Fruit fly (Drosophila melanogaster) whole organism, embryonic: Measurements from ENCODE around the gene Sgs1.

Experiments used
- Atf3 ChIP-seq: fragments of 200-800 bp; sonication (Bioruptor generic); optimal IDR thresholded peaks from 3 replicates; lab custom pipeline; 2016; ENCODE audit warnings: missing biosample characterization, missing genetic modification characterization
- Awh ChIP-seq: fragments of 200-800 bp; sonication (Bioruptor generic); IDR thresholded peaks from 2 replicates; pipeline ENCODE4, ENCODE4 v1.3.6; 2022; ENCODE audit warnings: missing biosample characterization, missing genetic modification characterization
- B-H1 ChIP-seq: fragments of 200-800 bp; sonication (Bioruptor generic); IDR thresholded peaks from 3 replicates; pipeline ENCODE4 v1.3.6; 2022; ENCODE audit warnings: missing biosample characterization, missing genetic modification characterization
- B-H2 ChIP-seq: fragments of 200-800 bp; sonication (Bioruptor generic); optimal IDR thresholded peaks from 2 replicates; lab custom pipeline; 2018; ENCODE audit warnings: missing biosample characterization, mild to moderate bottlenecking, missing genetic modification characterization
- CG10654 ChIP-seq: fragments of 200-800 bp; sonication (Bioruptor generic); optimal IDR thresholded peaks from 2 replicates; lab custom pipeline; 2016; ENCODE audit warnings: missing biosample characterization, missing genetic modification characterization
- CG10979 ChIP-seq: fragments of 200-800 bp; sonication (Bioruptor generic); optimal IDR thresholded peaks from 2 replicates; lab custom pipeline; 2018; ENCODE audit warnings: missing biosample characterization, mild to moderate bottlenecking, missing genetic modification characterization, moderate library complexity
- CG12659 ChIP-seq: fragments of 200-800 bp; sonication (Bioruptor generic); optimal IDR thresholded peaks from 3 replicates; lab custom pipeline; 2017; ENCODE audit warnings: mild to moderate bottlenecking, missing biosample characterization, missing genetic modification reagents, missing genetic modification characterization
- CG14965 ChIP-seq: fragments of 200-800 bp; sonication (Bioruptor generic); optimal IDR thresholded peaks from 2 replicates; lab custom pipeline; 2016; ENCODE audit warnings: missing biosample characterization, missing genetic modification characterization, borderline replicate concordance
- CG18476 ChIP-seq: fragments of 200-800 bp; sonication (Bioruptor generic); optimal IDR thresholded peaks from 2 replicates; lab custom pipeline; 2016; ENCODE audit warnings: missing biosample characterization, mild to moderate bottlenecking, missing genetic modification characterization
- CG2889 ChIP-seq: fragments of 200-800 bp; sonication (Bioruptor generic); IDR thresholded peaks from 3 replicates; pipeline ENCODE4 v1.3.6; 2022; ENCODE audit warnings: missing biosample characterization, missing genetic modification characterization
- CG32767 ChIP-seq: fragments of 200-800 bp; sonication (Bioruptor generic); IDR thresholded peaks from 2 replicates; pipeline ENCODE4 v1.3.6; 2022; ENCODE audit warnings: missing biosample characterization, missing genetic modification characterization
- CG6813 ChIP-seq: fragments of 200-800 bp; sonication (Bioruptor generic); optimal IDR thresholded peaks from 2 replicates; lab custom pipeline; 2017; ENCODE audit warnings: missing biosample characterization, missing genetic modification characterization, mild to moderate bottlenecking, moderate library complexity, missing genetic modification reagents
- CG9437 ChIP-seq: fragments of 200-800 bp; sonication (Bioruptor generic); optimal IDR thresholded peaks from 2 replicates; lab custom pipeline; 2018; ENCODE audit warnings: missing biosample characterization, mild to moderate bottlenecking, missing genetic modification characterization
- CG9727 ChIP-seq: fragments of 200-800 bp; sonication (Bioruptor generic); optimal IDR thresholded peaks from 3 replicates; lab custom pipeline; 2017; ENCODE audit warnings: missing biosample characterization, mild to moderate bottlenecking, missing genetic modification characterization
- CG9932 ChIP-seq: fragments of 200-800 bp; sonication (Bioruptor generic); IDR thresholded peaks from 2 replicates; pipeline ENCODE4 v1.3.6; 2022; ENCODE audit warnings: missing biosample characterization, missing genetic modification characterization
- Dad ChIP-seq: fragments of 200-800 bp; sonication (Bioruptor generic); optimal IDR thresholded peaks from 3 replicates; lab custom pipeline; 2016; ENCODE audit warnings: missing biosample characterization, missing genetic modification characterization
- Dek ChIP-seq: fragments of 200-800 bp; sonication (Bioruptor generic); optimal IDR thresholded peaks from 3 replicates; lab custom pipeline; 2019; ENCODE audit warnings: missing biosample characterization, mild to moderate bottlenecking, missing genetic modification characterization, moderate library complexity
- Dll ChIP-seq: fragments of 200-800 bp; sonication (Bioruptor generic); IDR thresholded peaks from 4 replicates; pipeline ENCODE4 v1.3.6; 2022; ENCODE audit warnings: missing biosample characterization, missing genetic modification characterization; ENCODE audit not compliant: partially characterized antibody
- Dref ChIP-seq: fragments of 200-800 bp; sonication (Bioruptor generic); IDR thresholded peaks from 2 replicates; pipeline ENCODE4 v1.3.6; 2022; ENCODE audit warnings: missing biosample characterization, missing genetic modification characterization
- Gsc ChIP-seq: fragments of 200-800 bp; sonication (Bioruptor generic); IDR thresholded peaks from 2 replicates; pipeline ENCODE4 v1.3.6; 2022; ENCODE audit warnings: missing biosample characterization, missing genetic modification characterization
- HLH4C ChIP-seq: fragments of 200-800 bp; sonication (Bioruptor generic); IDR thresholded peaks from 3 replicates; pipeline ENCODE4 v1.3.6; 2022; ENCODE audit warnings: missing biosample characterization, missing genetic modification characterization; ENCODE audit not compliant: partially characterized antibody
- Hand ChIP-seq: fragments of 200-800 bp; sonication (Bioruptor generic); optimal IDR thresholded peaks from 2 replicates; lab custom pipeline; 2017; ENCODE audit warnings: mild to moderate bottlenecking, missing biosample characterization, missing genetic modification reagents, missing genetic modification characterization
- Hr3 ChIP-seq: fragments of 200-800 bp; sonication (Bioruptor generic); optimal IDR thresholded peaks from 3 replicates; lab custom pipeline; 2016; ENCODE audit warnings: missing biosample characterization, missing genetic modification characterization
- Hr51 ChIP-seq, 2 experiments: fragments of 200-800 bp; sonication (Bioruptor generic); optimal IDR thresholded peaks; 2 replicates in 1 of 2; 3 replicates in 1 of 2; lab custom pipeline; 2016 to 2018; ENCODE audit warnings: missing biosample characterization in 2 of 2, missing genetic modification characterization in 2 of 2, mild to moderate bottlenecking in 1 of 2, moderate library complexity in 1 of 2
- Kr ChIP-seq: fragments of 200-800 bp; sonication (Bioruptor generic); optimal IDR thresholded peaks from 2 replicates; lab custom pipeline; 2017; ENCODE audit warnings: missing biosample characterization, mild to moderate bottlenecking, missing genetic modification characterization
- Lpt ChIP-seq: fragments of >200 bp; optimal IDR thresholded peaks from 2 replicates; lab custom pipeline; 2018; ENCODE audit warnings: missing biosample characterization, missing genetic modification characterization
- NC2α ChIP-seq: fragments of 200-800 bp; sonication (Bioruptor generic); optimal IDR thresholded peaks from 2 replicates; lab custom pipeline; 2016; ENCODE audit warnings: missing biosample characterization, missing genetic modification characterization
- Nf-YC ChIP-seq: fragments of 200-800 bp; optimal IDR thresholded peaks from 3 replicates; lab custom pipeline; 2019; ENCODE audit warnings: missing biosample characterization, mild to moderate bottlenecking, missing genetic modification characterization, moderate library complexity
- Trl ChIP-seq, 3 experiments: fragments of >200 bp in 2 of 3; fragments of 200-800 bp in 1 of 3; sonication (Bioruptor generic) in 1 of 3; optimal IDR thresholded peaks; 2 replicates in 1 of 3; 3 replicates in 2 of 3; lab custom pipeline; 2016 to 2017; ENCODE audit warnings: missing biosample characterization in 1 of 3, missing genetic modification characterization in 1 of 3
- Vsx1 ChIP-seq: fragments of 200-800 bp; sonication (Bioruptor generic); optimal IDR thresholded peaks from 2 replicates; lab custom pipeline; 2017; ENCODE audit warnings: missing biosample characterization, mild to moderate bottlenecking, missing genetic modification characterization, missing genetic modification reagents
- bsh ChIP-seq, 2 experiments: fragments of 200-800 bp; sonication (Bioruptor generic); optimal IDR thresholded peaks; 2 replicates each; lab custom pipeline; 2017 to 2018; ENCODE audit warnings: mild to moderate bottlenecking in 2 of 2, missing biosample characterization in 2 of 2, missing genetic modification characterization in 2 of 2, moderate library complexity in 1 of 2
- btn ChIP-seq: fragments of 200-800 bp; sonication (Bioruptor generic); optimal IDR thresholded peaks from 2 replicates; lab custom pipeline; 2016; ENCODE audit warnings: missing biosample characterization, missing genetic modification characterization
- ci ChIP-seq: fragments of 200-800 bp; sonication (Bioruptor generic); IDR thresholded peaks from 3 replicates; pipeline ENCODE4 v1.3.6; 2022; ENCODE audit warnings: missing biosample characterization, missing genetic modification characterization
- dpn ChIP-seq, 2 experiments: fragments of 200-800 bp; sonication (Bioruptor generic); optimal IDR thresholded peaks; 3 replicates each; lab custom pipeline; 2016; ENCODE audit warnings: missing biosample characterization in 2 of 2, missing genetic modification characterization in 2 of 2
- ems ChIP-seq: fragments of 200-800 bp; sonication (Bioruptor generic); optimal IDR thresholded peaks from 3 replicates; lab custom pipeline; 2016; ENCODE audit warnings: missing biosample characterization, missing genetic modification characterization
- gcm ChIP-seq: fragments of 200-800 bp; sonication (Bioruptor generic); optimal IDR thresholded peaks from 2 replicates; lab custom pipeline; 2019; ENCODE audit warnings: missing biosample characterization, mild to moderate bottlenecking, missing genetic modification characterization, moderate library complexity
- jigr1 ChIP-seq: fragments of 200-800 bp; sonication (Bioruptor generic); IDR thresholded peaks from 3 replicates; pipeline ENCODE4 v1.3.6; 2022; ENCODE audit warnings: missing biosample characterization, missing genetic modification characterization
- jing ChIP-seq: fragments of 200-800 bp; sonication (Bioruptor generic); optimal IDR thresholded peaks from 2 replicates; lab custom pipeline; 2018; ENCODE audit warnings: missing biosample characterization, mild to moderate bottlenecking, missing genetic modification characterization
- kni ChIP-seq: fragments of 200-800 bp; sonication (Bioruptor generic); optimal IDR thresholded peaks from 3 replicates; lab custom pipeline; 2017; ENCODE audit warnings: mild to moderate bottlenecking, missing biosample characterization, missing genetic modification reagents, missing genetic modification characterization
- lov ChIP-seq, 2 experiments: fragments of 200-800 bp in 1 of 2; fragments of >200 bp in 1 of 2; sonication (Bioruptor generic) in 1 of 2; IDR thresholded peaks in 1 of 2; optimal IDR thresholded peaks in 1 of 2; 2 replicates in 1 of 2; 3 replicates in 1 of 2; pipeline versions ENCODE4 v1.3.6 to Lab custom; 2017 to 2022; ENCODE audit warnings: missing biosample characterization in 1 of 2, missing genetic modification characterization in 1 of 2
- nerfin-2 ChIP-seq: fragments of 200-800 bp; sonication (Bioruptor generic); IDR thresholded peaks from 2 replicates; pipeline ENCODE4 v1.3.6; 2022; ENCODE audit warnings: missing biosample characterization, missing genetic modification characterization; ENCODE audit not compliant: partially characterized antibody
- pita ChIP-seq: fragments of 200-800 bp; sonication (Bioruptor generic); optimal IDR thresholded peaks from 2 replicates; lab custom pipeline; 2017; ENCODE audit warnings: missing biosample characterization, mild to moderate bottlenecking, missing genetic modification characterization
- sens-2 ChIP-seq: fragments of 200-800 bp; sonication (Bioruptor generic); IDR thresholded peaks from 2 replicates; pipeline ENCODE4 v1.3.6; 2022; ENCODE audit warnings: missing biosample characterization, missing genetic modification characterization
- sug ChIP-seq: fragments of 200-800 bp; optimal IDR thresholded peaks from 2 replicates; lab custom pipeline; 2019; ENCODE audit warnings: missing biosample characterization, mild to moderate bottlenecking, missing genetic modification characterization, moderate library complexity
- tgo ChIP-seq: fragments of 200-800 bp; sonication (Bioruptor generic); IDR thresholded peaks from 3 replicates; pipeline ENCODE4 v1.3.6; 2022; ENCODE audit warnings: missing biosample characterization, missing genetic modification characterization
- tll ChIP-seq, 2 experiments: fragments of 200-800 bp in 1 of 2; fragments of >200 bp in 1 of 2; sonication (Bioruptor generic) in 1 of 2; optimal IDR thresholded peaks; 2 replicates each; lab custom pipeline; 2017 to 2019; ENCODE audit warnings: missing biosample characterization in 2 of 2, missing genetic modification characterization in 2 of 2, mild to moderate bottlenecking in 1 of 2, moderate library complexity in 1 of 2
- trh ChIP-seq: fragments of 200-800 bp; sonication (Bioruptor generic); optimal IDR thresholded peaks from 2 replicates; lab custom pipeline; 2016; ENCODE audit warnings: missing biosample characterization, missing genetic modification characterization
- wdn ChIP-seq: fragments of 200-800 bp; sonication (Bioruptor generic); IDR thresholded peaks from 2 replicates; pipeline ENCODE4 v1.3.6; 2022; ENCODE audit warnings: missing biosample characterization, missing genetic modification characterization
- zen2 ChIP-seq: fragments of 200-800 bp; sonication (Bioruptor generic); IDR thresholded peaks from 3 replicates; pipeline ENCODE4 v1.3.6; 2022; ENCODE audit warnings: missing biosample characterization, missing genetic modification characterization; ENCODE audit not compliant: partially characterized antibody

The Sgs1 gene

DNA sequence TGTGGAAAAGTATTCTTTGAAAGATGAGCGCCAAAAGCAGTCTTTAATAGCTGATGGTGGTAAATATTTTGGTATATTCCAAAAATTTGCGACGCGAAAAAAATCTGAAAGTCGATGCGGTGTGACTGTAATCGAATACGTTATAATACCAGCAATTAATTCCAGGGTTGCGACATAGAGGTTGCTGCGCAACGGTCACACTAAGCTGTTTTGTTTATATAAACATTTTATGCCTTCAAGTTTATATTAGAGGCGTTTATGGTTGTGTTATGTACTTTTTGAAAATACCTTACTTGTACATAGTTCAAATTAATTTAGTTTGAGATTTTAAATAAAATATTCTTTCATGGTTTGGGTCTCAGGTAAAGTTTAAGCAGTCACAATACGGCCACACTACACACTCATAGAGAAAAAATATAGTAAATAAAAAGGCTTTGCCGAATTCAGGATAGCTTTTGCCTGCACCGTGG lies 34.2 kb downstream of the Sgs1 start, which contains the start of gene CG14043 (continued):
- TF ChIP-seq CG9727 (GFP tag; lab: Kevin White, UChicago) (peak; percentile 14), CG9437 (GFP tag; lab: Kevin White, UChicago) (no peak), Awh (GFP tag; lab: Robert Waterston, UW) (no peak), Dad (GFP tag; lab: Kevin White, UChicago) (no peak), CG6813 (GFP tag; lab: Kevin White, UChicago) (no peak), Trl (optimal IDR thresholded peaks at IDR 0.05; lab: Kevin White, UChicago) (no peak), Trl (GFP tag; optimal IDR thresholded peaks at IDR 0.05; lab: Kevin White, UChicago) (no peak), zen2 (GFP tag; lab: Robert Waterston, UW) (no peak), tll (GFP tag; optimal IDR thresholded peaks at IDR 0.05; lab: Kevin White, UChicago) (no peak), Dll (no peak), bsh (GFP tag; optimal IDR thresholded peaks at IDR 0.05; lab: Kevin White, UChicago) (no peak), CG32767 (GFP tag; lab: Robert Waterston, UW) (no peak), HLH4C (GFP tag; lab: Robert Waterston, UW) (no peak), Hr51 (GFP tag; optimal IDR thresholded peaks at IDR 0.05; lab: Kevin White, UChicago) (no peak), gcm (no peak), pita (GFP tag; lab: Kevin White, UChicago) (peak; percentile 62), jing (GFP tag; lab: Kevin White, UChicago) (no peak), dpn (GFP tag; optimal IDR thresholded peaks at IDR 0.05; lab: Kevin White, UChicago) (peak in 1 of 2 experiments; percentile 38), lov (optimal IDR thresholded peaks at IDR 0.05; lab: Kevin White, UChicago) (no peak), lov (GFP tag; IDR thresholded peaks at IDR 0.05; lab: Robert Waterston, UW) (no peak), CG18476 (GFP tag; lab: Kevin White, UChicago) (no peak), trh (GFP tag; lab: Kevin White, UChicago) (no peak), ems (GFP tag; lab: Kevin White, UChicago) (no peak), Kr (no peak), Vsx1 (GFP tag; lab: Kevin White, UChicago) (no peak), B-H1 (GFP tag; lab: Robert Waterston, UW) (no peak), sens-2 (GFP tag; lab: Robert Waterston, UW) (no peak), CG14965 (GFP tag; lab: Kevin White, UChicago) (no peak), Hr3 (GFP tag; lab: Kevin White, UChicago) (peak; percentile 3), sug (tag; lab: Kevin White, UChicago) (peak; percentile 46), NC2α (GFP tag; lab: Kevin White, UChicago) (no peak), Atf3 (GFP tag; lab: Kevin White, UChicago) (no peak), btn (no peak), Dref (peak; percentile 36; the same call in 1 of the 2 replicates), kni (GFP tag; lab: Kevin White, UChicago) (no peak), ci (GFP tag; lab: Robert Waterston, UW) (no peak), CG2889 (GFP tag; lab: Robert Waterston, UW) (no peak), jigr1 (no peak), CG9932 (peak; percentile 37; the same call in 1 of the 2 replicates), wdn (GFP tag; lab: Robert Waterston, UW) (no peak), nerfin-2 (GFP tag; lab: Robert Waterston, UW) (no peak), Nf-YC (tag; lab: Kevin White, UChicago) (peak; percentile 49), Hand (no peak), CG10979 (tag; lab: Kevin White, UChicago) (no peak), tgo (GFP tag; lab: Robert Waterston, UW) (no peak), B-H2 (GFP tag; lab: Kevin White, UChicago) (no peak), CG10654 (GFP tag; lab: Kevin White, UChicago) (no peak), Dek (peak; percentile 53), CG12659 (GFP tag; lab: Kevin White, UChicago) (peak; percentile 91), Lpt (GFP tag; lab: Kevin White, UChicago) (no peak), Gsc (GFP tag; lab: Robert Waterston, UW) (no peak)
